Fruit fly (Drosophila melanogaster) whole organism, embryonic: Measurements from ENCODE around the gene CG14174.

ENCODE experiments used
- Atf3 ChIP-seq: fragments of 200-800 bp; sonication (Bioruptor generic); optimal IDR thresholded peaks from 3 replicates; lab custom pipeline; 2016; ENCODE audit warnings: missing biosample characterization, missing genetic modification characterization
- CG11696 ChIP-seq: fragments of 200-800 bp; sonication (Bioruptor generic); IDR thresholded peaks from 2 replicates; pipeline ENCODE4 v1.3.6; 2022; ENCODE audit warnings: missing biosample characterization, missing genetic modification characterization
- CG12104 ChIP-seq: fragments of 200-800 bp; sonication (Bioruptor generic); optimal IDR thresholded peaks from 3 replicates; lab custom pipeline; 2016; ENCODE audit warnings: missing biosample characterization, missing genetic modification characterization
- CG13287 ChIP-seq: fragments of 200-800 bp; sonication (Bioruptor generic); IDR thresholded peaks from 2 replicates; pipeline ENCODE4 v1.3.6; 2022; ENCODE audit warnings: missing biosample characterization, missing genetic modification characterization; ENCODE audit not compliant: partially characterized antibody
- CG7357 ChIP-seq: fragments of 200-800 bp; sonication (Bioruptor generic); IDR thresholded peaks from 3 replicates; pipeline ENCODE4 v1.3.6; 2022; ENCODE audit warnings: missing biosample characterization, missing genetic modification characterization
- CG7372 ChIP-seq: fragments of 200-800 bp; sonication (Bioruptor generic); IDR thresholded peaks from 2 replicates; pipeline ENCODE4 v1.3.6; 2022; ENCODE audit warnings: missing biosample characterization, missing genetic modification characterization
- Fer3 ChIP-seq: fragments of 200-800 bp; sonication (Bioruptor generic); optimal IDR thresholded peaks from 2 replicates; lab custom pipeline; 2018; ENCODE audit warnings: missing biosample characterization, mild to moderate bottlenecking, missing genetic modification characterization, moderate library complexity
- gsb-n ChIP-seq: fragments of 200-800 bp; sonication (Bioruptor generic); optimal IDR thresholded peaks from 3 replicates; lab custom pipeline; 2018; ENCODE audit warnings: missing biosample characterization, mild to moderate bottlenecking, missing genetic modification characterization
- maf-S ChIP-seq: fragments of 200-800 bp; sonication (Bioruptor generic); optimal IDR thresholded peaks from 2 replicates; lab custom pipeline; 2016; ENCODE audit warnings: missing biosample characterization, missing genetic modification characterization
- stc ChIP-seq: fragments of 200-800 bp; sonication (Bioruptor generic); IDR thresholded peaks from 2 replicates; pipeline ENCODE4 v1.3.6; 2022; ENCODE audit warnings: missing biosample characterization, missing genetic modification characterization
- tll ChIP-seq, 2 experiments: fragments of 200-800 bp in 1 of 2; fragments of >200 bp in 1 of 2; sonication (Bioruptor generic) in 1 of 2; optimal IDR thresholded peaks; 2 replicates each; lab custom pipeline; 2017 to 2019; ENCODE audit warnings: missing biosample characterization in 2 of 2, missing genetic modification characterization in 2 of 2, mild to moderate bottlenecking in 1 of 2, moderate library complexity in 1 of 2
- tna ChIP-seq: fragments of 200-800 bp; sonication (Bioruptor generic); IDR thresholded peaks from 2 replicates; pipeline ENCODE4 v1.3.6; 2022; ENCODE audit warnings: missing biosample characterization, missing genetic modification characterization; ENCODE audit not compliant: partially characterized antibody

dm6 chr3L:9720102-9720501 lies 974 bp downstream of the CG14174 start:
- TF ChIP-seq stc (GFP tag; lab: Robert Waterston, UW) (no peak), CG7357 (GFP tag; lab: Robert Waterston, UW) (no peak), CG11696 (no peak), CG13287 (GFP tag; lab: Robert Waterston, UW) (no peak), tna (GFP tag; lab: Robert Waterston, UW) (no peak), maf-S (GFP tag; lab: Kevin White, UChicago) (no peak), CG7372 (GFP tag; lab: Robert Waterston, UW) (no peak), CG12104 (GFP tag; lab: Kevin White, UChicago) (no peak), Atf3 (GFP tag; lab: Kevin White, UChicago) (no peak), tll (GFP tag; optimal IDR thresholded peaks at IDR 0.05; lab: Kevin White, UChicago) (no peak), Fer3 (no peak), gsb-n (tag; lab: Kevin White, UChicago) (no peak)
